Fruit fly (Drosophila melanogaster) whole organism, embryonic: Measurements from ENCODE around the gene Pxd.

Source experiments
- CG10979 ChIP-seq: fragments of 200-800 bp; sonication (Bioruptor generic); optimal IDR thresholded peaks from 2 replicates; lab custom pipeline; 2018; ENCODE audit warnings: missing biosample characterization, mild to moderate bottlenecking, missing genetic modification characterization, moderate library complexity
- CG12104 ChIP-seq: fragments of 200-800 bp; sonication (Bioruptor generic); optimal IDR thresholded peaks from 3 replicates; lab custom pipeline; 2016; ENCODE audit warnings: missing biosample characterization, missing genetic modification characterization
- CG1233 ChIP-seq: fragments of 200-800 bp; sonication (Bioruptor generic); optimal IDR thresholded peaks from 4 replicates; lab custom pipeline; 2018; ENCODE audit warnings: missing biosample characterization, mild to moderate bottlenecking, missing genetic modification characterization
- CG12659 ChIP-seq: fragments of 200-800 bp; sonication (Bioruptor generic); optimal IDR thresholded peaks from 3 replicates; lab custom pipeline; 2017; ENCODE audit warnings: mild to moderate bottlenecking, missing biosample characterization, missing genetic modification reagents, missing genetic modification characterization
- CG13424 ChIP-seq: fragments of 200-800 bp; sonication (Bioruptor generic); optimal IDR thresholded peaks from 2 replicates; lab custom pipeline; 2019; ENCODE audit warnings: missing biosample characterization, mild to moderate bottlenecking, missing genetic modification characterization, moderate library complexity
- CG14441 ChIP-seq: fragments of 200-800 bp; sonication (Bioruptor generic); IDR thresholded peaks from 2 replicates; pipeline ENCODE4 v1.3.6; 2022; ENCODE audit warnings: missing biosample characterization, missing genetic modification characterization
- CG15269 ChIP-seq: fragments of 200-800 bp; sonication (Bioruptor generic); optimal IDR thresholded peaks from 2 replicates; lab custom pipeline; 2018; ENCODE audit warnings: missing biosample characterization, mild to moderate bottlenecking, missing genetic modification characterization, moderate library complexity
- CG15479 ChIP-seq: fragments of 200-800 bp; sonication (Bioruptor generic); optimal IDR thresholded peaks from 3 replicates; lab custom pipeline; 2019; ENCODE audit warnings: missing biosample characterization, mild to moderate bottlenecking, missing genetic modification characterization, moderate library complexity
- CG16813 ChIP-seq: fragments of 200-800 bp; sonication (Bioruptor generic); IDR thresholded peaks from 3 replicates; pipeline ENCODE4 v1.3.6; 2022; ENCODE audit warnings: missing biosample characterization, missing genetic modification characterization; ENCODE audit not compliant: partially characterized antibody
- CG17328 ChIP-seq: fragments of 200-800 bp; sonication (Bioruptor generic); IDR thresholded peaks from 2 replicates; pipeline ENCODE4 v1.3.6; 2022; ENCODE audit warnings: missing biosample characterization, missing genetic modification characterization
- CG18262 ChIP-seq: fragments of 200-800 bp; optimal IDR thresholded peaks from 3 replicates; lab custom pipeline; 2019; ENCODE audit warnings: missing biosample characterization, mild to moderate bottlenecking, missing genetic modification characterization, moderate library complexity
- CG18619 ChIP-seq: fragments of 200-800 bp; sonication (Bioruptor generic); optimal IDR thresholded peaks from 3 replicates; lab custom pipeline; 2017; ENCODE audit warnings: missing biosample characterization, mild to moderate bottlenecking, missing genetic modification characterization
- CG2875 ChIP-seq: fragments of 200-800 bp; sonication (Bioruptor generic); optimal IDR thresholded peaks from 2 replicates; lab custom pipeline; 2017; ENCODE audit warnings: missing biosample characterization, mild to moderate bottlenecking, missing genetic modification characterization, missing genetic modification reagents
- CG30020 ChIP-seq: fragments of 200-800 bp; optimal IDR thresholded peaks from 2 replicates; lab custom pipeline; 2019; ENCODE audit warnings: missing biosample characterization, mild to moderate bottlenecking, missing genetic modification characterization, moderate library complexity
- CG31388 ChIP-seq: fragments of 200-800 bp; sonication (Bioruptor generic); optimal IDR thresholded peaks from 2 replicates; lab custom pipeline; 2016; ENCODE audit warnings: missing biosample characterization, missing genetic modification characterization
- CG3407 ChIP-seq: fragments of 200-800 bp; sonication (Bioruptor generic); optimal IDR thresholded peaks from 2 replicates; lab custom pipeline; 2018; ENCODE audit warnings: missing biosample characterization, mild to moderate bottlenecking, missing genetic modification characterization
- CG3838 ChIP-seq: fragments of 200-800 bp; sonication (Bioruptor generic); optimal IDR thresholded peaks from 3 replicates; lab custom pipeline; 2016; ENCODE audit warnings: missing biosample characterization, missing genetic modification characterization
- CG3847 ChIP-seq: fragments of 200-800 bp; sonication (Bioruptor generic); IDR thresholded peaks from 2 replicates; pipeline ENCODE4 v1.3.6; 2022; ENCODE audit warnings: missing biosample characterization, missing genetic modification characterization
- CG4730 ChIP-seq: fragments of 200-800 bp; sonication (Bioruptor generic); IDR thresholded peaks from 2 replicates; pipeline ENCODE4 v1.3.6; 2022; ENCODE audit warnings: missing biosample characterization, missing genetic modification characterization
- CG5245 ChIP-seq: fragments of 200-800 bp; sonication (Bioruptor generic); optimal IDR thresholded peaks from 3 replicates; lab custom pipeline; 2016; ENCODE audit warnings: missing biosample characterization, missing genetic modification characterization
- CG6254 ChIP-seq: fragments of 200-800 bp; sonication (Bioruptor generic); optimal IDR thresholded peaks from 3 replicates; lab custom pipeline; 2017; ENCODE audit warnings: mild to moderate bottlenecking, missing biosample characterization, missing genetic modification reagents, missing genetic modification characterization
- CG6813 ChIP-seq: fragments of 200-800 bp; sonication (Bioruptor generic); optimal IDR thresholded peaks from 2 replicates; lab custom pipeline; 2017; ENCODE audit warnings: missing biosample characterization, missing genetic modification characterization, mild to moderate bottlenecking, moderate library complexity, missing genetic modification reagents
- CG7928 ChIP-seq: fragments of 200-800 bp; sonication (Bioruptor generic); optimal IDR thresholded peaks from 2 replicates; lab custom pipeline; 2017; ENCODE audit warnings: missing biosample characterization, mild to moderate bottlenecking, missing genetic modification characterization
- CG7963 ChIP-seq: fragments of 200-800 bp; sonication (Bioruptor generic); IDR thresholded peaks from 3 replicates; pipeline ENCODE4 v1.3.6; 2022; ENCODE audit warnings: missing biosample characterization, missing genetic modification characterization; ENCODE audit not compliant: partially characterized antibody
- CG9609 ChIP-seq: fragments of 200-800 bp; sonication (Bioruptor generic); optimal IDR thresholded peaks from 3 replicates; lab custom pipeline; 2016; ENCODE audit warnings: missing biosample characterization, missing genetic modification characterization
- Camta ChIP-seq: fragments of 200-800 bp; sonication (Bioruptor generic); optimal IDR thresholded peaks from 2 replicates; lab custom pipeline; 2016; ENCODE audit warnings: missing biosample characterization, missing genetic modification characterization
- Dek ChIP-seq: fragments of 200-800 bp; sonication (Bioruptor generic); optimal IDR thresholded peaks from 3 replicates; lab custom pipeline; 2019; ENCODE audit warnings: missing biosample characterization, mild to moderate bottlenecking, missing genetic modification characterization, moderate library complexity
- Dll ChIP-seq: fragments of 200-800 bp; sonication (Bioruptor generic); IDR thresholded peaks from 4 replicates; pipeline ENCODE4 v1.3.6; 2022; ENCODE audit warnings: missing biosample characterization, missing genetic modification characterization; ENCODE audit not compliant: partially characterized antibody
- NC2β ChIP-seq: fragments of 200-800 bp; sonication (Bioruptor generic); optimal IDR thresholded peaks from 2 replicates; lab custom pipeline; 2016; ENCODE audit warnings: missing biosample characterization, missing genetic modification characterization
- Nf-YC ChIP-seq: fragments of 200-800 bp; optimal IDR thresholded peaks from 3 replicates; lab custom pipeline; 2019; ENCODE audit warnings: missing biosample characterization, mild to moderate bottlenecking, missing genetic modification characterization, moderate library complexity
- Ptx1 ChIP-seq: fragments of 200-800 bp; sonication (Bioruptor generic); IDR thresholded peaks from 2 replicates; pipeline ENCODE4 v1.3.6; 2022; ENCODE audit warnings: missing biosample characterization, missing genetic modification characterization
- Sox102F ChIP-seq: fragments of 200-800 bp; sonication (Bioruptor generic); optimal IDR thresholded peaks from 2 replicates; lab custom pipeline; 2018; ENCODE audit warnings: missing biosample characterization, mild to moderate bottlenecking, missing genetic modification characterization, moderate library complexity
- Usf ChIP-seq: fragments of 200-800 bp; sonication (Bioruptor generic); optimal IDR thresholded peaks from 2 replicates; lab custom pipeline; 2017; ENCODE audit warnings: missing genotype, missing biosample characterization, missing genetic modification characterization
- YL-1 ChIP-seq: fragments of 200-800 bp; sonication (Bioruptor generic); optimal IDR thresholded peaks from 3 replicates; lab custom pipeline; 2017; ENCODE audit warnings: missing biosample characterization, mild to moderate bottlenecking, missing genetic modification characterization
- ara ChIP-seq: fragments of 200-800 bp; sonication (Bioruptor generic); IDR thresholded peaks from 2 replicates; pipeline ENCODE4 v1.3.6; 2022; ENCODE audit warnings: missing biosample characterization, missing genetic modification characterization
- bsh ChIP-seq, 2 experiments: fragments of 200-800 bp; sonication (Bioruptor generic); optimal IDR thresholded peaks; 2 replicates each; lab custom pipeline; 2017 to 2018; ENCODE audit warnings: mild to moderate bottlenecking in 2 of 2, missing biosample characterization in 2 of 2, missing genetic modification characterization in 2 of 2, moderate library complexity in 1 of 2
- crc ChIP-seq: fragments of 200-800 bp; sonication (Bioruptor generic); optimal IDR thresholded peaks from 2 replicates; lab custom pipeline; 2016; ENCODE audit warnings: missing biosample characterization, missing genetic modification characterization
- crol ChIP-seq: fragments of 200-800 bp; sonication (Bioruptor generic); IDR thresholded peaks from 2 replicates; pipeline ENCODE4 v1.3.6; 2022; ENCODE audit warnings: missing biosample characterization, missing genetic modification characterization
- da ChIP-seq: fragments of 200-800 bp; sonication (Bioruptor generic); optimal IDR thresholded peaks from 2 replicates; lab custom pipeline; 2016; ENCODE audit warnings: missing biosample characterization, missing genetic modification characterization
- ems ChIP-seq: fragments of 200-800 bp; sonication (Bioruptor generic); optimal IDR thresholded peaks from 3 replicates; lab custom pipeline; 2016; ENCODE audit warnings: missing biosample characterization, missing genetic modification characterization
- exex ChIP-seq: fragments of 200-800 bp; sonication (Bioruptor generic); optimal IDR thresholded peaks from 4 replicates; lab custom pipeline; 2018; ENCODE audit warnings: missing biosample characterization, mild to moderate bottlenecking, missing genetic modification characterization, moderate library complexity
- eyg ChIP-seq: fragments of 200-800 bp; sonication (Bioruptor generic); optimal IDR thresholded peaks from 3 replicates; lab custom pipeline; 2016; ENCODE audit warnings: missing biosample characterization, missing genetic modification characterization
- grau ChIP-seq: fragments of 200-800 bp; optimal IDR thresholded peaks from 3 replicates; lab custom pipeline; 2019; ENCODE audit warnings: missing biosample characterization, mild to moderate bottlenecking, missing genetic modification characterization, moderate library complexity
- her ChIP-seq: fragments of 200-800 bp; sonication (Bioruptor generic); optimal IDR thresholded peaks from 2 replicates; lab custom pipeline; 2016; ENCODE audit warnings: missing biosample characterization, missing genetic modification characterization
- run ChIP-seq: fragments of 200-800 bp; sonication (Bioruptor generic); optimal IDR thresholded peaks from 3 replicates; lab custom pipeline; 2018; ENCODE audit warnings: missing biosample characterization, mild to moderate bottlenecking, missing genetic modification characterization
- scrt ChIP-seq: fragments of 200-800 bp; sonication (Bioruptor generic); optimal IDR thresholded peaks from 2 replicates; lab custom pipeline; 2018; ENCODE audit warnings: missing biosample characterization, mild to moderate bottlenecking, missing genetic modification characterization, moderate library complexity
- toy ChIP-seq: fragments of 200-800 bp; sonication (Bioruptor generic); IDR thresholded peaks from 2 replicates; pipeline ENCODE4 v1.3.6; 2022; ENCODE audit warnings: missing biosample characterization, missing genetic modification characterization
- tx ChIP-seq: fragments of 200-800 bp; sonication (Bioruptor generic); optimal IDR thresholded peaks from 2 replicates; lab custom pipeline; 2016; ENCODE audit warnings: missing biosample characterization, missing genetic modification characterization
- vnd ChIP-seq: fragments of 200-800 bp; sonication (Bioruptor generic); IDR thresholded peaks from 3 replicates; pipeline ENCODE4 v1.3.6; 2022; ENCODE audit warnings: missing biosample characterization, missing genetic modification characterization; ENCODE audit not compliant: partially characterized antibody

The Pxd gene

dm6 chr3R:17053415-17054177 is 39.2 kb downstream of the Pxd start, which contains the start of gene Dad (continued):
- TF ChIP-seq CG1233 (GFP tag; lab: Kevin White, UChicago) (no peak), bsh (GFP tag; optimal IDR thresholded peaks at IDR 0.05; lab: Kevin White, UChicago) (peak in 1 of 2 experiments; percentile 23), scrt (GFP tag; lab: Kevin White, UChicago) (peak; percentile 44), crc (no peak), CG14441 (no peak), CG12659 (GFP tag; lab: Kevin White, UChicago) (peak; percentile 15), exex (tag; lab: Kevin White, UChicago) (no peak), Nf-YC (tag; lab: Kevin White, UChicago) (peak; percentile 17), CG9609 (GFP tag; lab: Kevin White, UChicago) (no peak), CG12104 (GFP tag; lab: Kevin White, UChicago) (no peak), YL-1 (GFP tag; lab: Kevin White, UChicago) (peak; percentile 11), CG10979 (tag; lab: Kevin White, UChicago) (no peak), CG18619 (GFP tag; lab: Kevin White, UChicago) (no peak), CG13424 (tag; lab: Kevin White, UChicago) (peak; percentile 2), CG17328 (no peak), vnd (GFP tag; lab: Robert Waterston, UW) (no peak), Camta (GFP tag; lab: Kevin White, UChicago) (no peak), CG6254 (GFP tag; lab: Kevin White, UChicago) (peak; percentile 10), CG18262 (tag; lab: Kevin White, UChicago) (peak; percentile 8), CG3407 (GFP tag; lab: Kevin White, UChicago) (no peak), Ptx1 (no peak), NC2β (no peak), CG16813 (GFP tag; lab: Robert Waterston, UW) (no peak), Usf (GFP tag; lab: Kevin White, UChicago) (no peak), toy (no peak), run (tag; lab: Kevin White, UChicago) (no peak), grau (no peak), ems (GFP tag; lab: Kevin White, UChicago) (no peak), crol (GFP tag; lab: Robert Waterston, UW) (no peak; the same call in 1 of the 2 replicates), CG7928 (GFP tag; lab: Kevin White, UChicago) (no peak), Dek (peak; percentile 31), CG7963 (no peak), CG2875 (GFP tag; lab: Kevin White, UChicago) (no peak), Sox102F (GFP tag; lab: Kevin White, UChicago) (no peak), CG15479 (GFP tag; lab: Kevin White, UChicago) (no peak), CG30020 (tag; lab: Kevin White, UChicago) (no peak), CG3838 (GFP tag; lab: Kevin White, UChicago) (no peak), tx (GFP tag; lab: Kevin White, UChicago) (no peak), CG31388 (GFP tag; lab: Kevin White, UChicago) (no peak), CG4730 (no peak), Dll (GFP tag; lab: Robert Waterston, UW) (peak; percentile 56; the same call in 3 of the 4 replicates), CG3847 (GFP tag; lab: Robert Waterston, UW) (no peak), CG5245 (no peak), eyg (no peak), CG15269 (tag; lab: Kevin White, UChicago) (peak; percentile 17), ara (GFP tag; lab: Robert Waterston, UW) (0 out of 2 replicates have a peak, but pooled peaks have one; percentile 20), CG6813 (GFP tag; lab: Kevin White, UChicago) (no peak), her (peak; percentile 24), da (no peak)
